Fruit fly (Drosophila melanogaster) whole organism, embryonic: ENCODE results near the gene UGP.

Experiments used
- Abd-B ChIP-seq: fragments of 200-800 bp; sonication (Bioruptor generic); optimal IDR thresholded peaks from 2 replicates; lab custom pipeline; 2018; ENCODE audit warnings: missing biosample characterization, mild to moderate bottlenecking, missing genetic modification characterization, moderate library complexity
- CG12155 ChIP-seq: fragments of 200-800 bp; sonication (Bioruptor generic); optimal IDR thresholded peaks from 3 replicates; lab custom pipeline; 2016; ENCODE audit warnings: missing biosample characterization, missing genetic modification characterization
- CG1647 ChIP-seq: fragments of 200-800 bp; sonication (Bioruptor generic); optimal IDR thresholded peaks from 3 replicates; lab custom pipeline; 2016; ENCODE audit warnings: missing biosample characterization, missing genetic modification characterization
- CG17186 ChIP-seq: fragments of 200-800 bp; sonication (Bioruptor generic); optimal IDR thresholded peaks from 3 replicates; lab custom pipeline; 2017; ENCODE audit warnings: missing biosample characterization, missing genetic modification reagents, missing genetic modification characterization
- CG1792 ChIP-seq: fragments of 200-800 bp; sonication (Bioruptor generic); optimal IDR thresholded peaks from 2 replicates; lab custom pipeline; 2016; ENCODE audit warnings: missing biosample characterization, missing genetic modification characterization
- CG2712 ChIP-seq: fragments of 200-800 bp; optimal IDR thresholded peaks from 3 replicates; lab custom pipeline; 2019; ENCODE audit warnings: missing biosample characterization, mild to moderate bottlenecking, missing genetic modification characterization, moderate library complexity
- CG30431 ChIP-seq: fragments of 200-800 bp; sonication (Bioruptor generic); optimal IDR thresholded peaks from 2 replicates; lab custom pipeline; 2017; ENCODE audit warnings: missing biosample characterization, missing genetic modification characterization
- CG31224 ChIP-seq: fragments of 200-800 bp; sonication (Bioruptor generic); IDR thresholded peaks from 2 replicates; pipeline ENCODE4 v1.3.6; 2022; ENCODE audit warnings: missing biosample characterization, missing genetic modification characterization
- CG31388 ChIP-seq: fragments of 200-800 bp; sonication (Bioruptor generic); optimal IDR thresholded peaks from 2 replicates; lab custom pipeline; 2016; ENCODE audit warnings: missing biosample characterization, missing genetic modification characterization
- CG32767 ChIP-seq: fragments of 200-800 bp; sonication (Bioruptor generic); IDR thresholded peaks from 2 replicates; pipeline ENCODE4 v1.3.6; 2022; ENCODE audit warnings: missing biosample characterization, missing genetic modification characterization
- CG33557 ChIP-seq: fragments of 200-800 bp; sonication (Bioruptor generic); optimal IDR thresholded peaks from 2 replicates; lab custom pipeline; 2019; ENCODE audit warnings: missing biosample characterization, mild to moderate bottlenecking, missing genetic modification characterization, moderate library complexity
- CG34422 ChIP-seq: fragments of 200-800 bp; sonication (Bioruptor generic); IDR thresholded peaks from 3 replicates; pipeline ENCODE4 v1.3.6; 2022; ENCODE audit warnings: missing biosample characterization, missing genetic modification characterization
- CG5953 ChIP-seq: fragments of 200-800 bp; sonication (Bioruptor generic); IDR thresholded peaks from 2 replicates; pipeline ENCODE4 v1.3.6; 2022; ENCODE audit warnings: missing biosample characterization, missing genetic modification characterization
- CG6254 ChIP-seq: fragments of 200-800 bp; sonication (Bioruptor generic); optimal IDR thresholded peaks from 3 replicates; lab custom pipeline; 2017; ENCODE audit warnings: mild to moderate bottlenecking, missing biosample characterization, missing genetic modification reagents, missing genetic modification characterization
- CG7372 ChIP-seq: fragments of 200-800 bp; sonication (Bioruptor generic); IDR thresholded peaks from 2 replicates; pipeline ENCODE4 v1.3.6; 2022; ENCODE audit warnings: missing biosample characterization, missing genetic modification characterization
- CG7928 ChIP-seq: fragments of 200-800 bp; sonication (Bioruptor generic); optimal IDR thresholded peaks from 2 replicates; lab custom pipeline; 2017; ENCODE audit warnings: missing biosample characterization, mild to moderate bottlenecking, missing genetic modification characterization
- CG9215 ChIP-seq: fragments of 200-800 bp; sonication (Bioruptor generic); IDR thresholded peaks from 2 replicates; pipeline ENCODE4 v1.3.6; 2022; ENCODE audit warnings: missing biosample characterization, missing genetic modification characterization
- D19A ChIP-seq: fragments of 200-800 bp; optimal IDR thresholded peaks from 3 replicates; lab custom pipeline; 2019; ENCODE audit warnings: missing biosample characterization, mild to moderate bottlenecking, missing genetic modification characterization, moderate library complexity
- Dbx ChIP-seq: fragments of 200-800 bp; sonication (Bioruptor generic); IDR thresholded peaks from 3 replicates; pipeline ENCODE4 v1.3.6; 2022; ENCODE audit warnings: missing biosample characterization, missing genetic modification characterization
- Dfd ChIP-seq, 2 experiments: fragments of >200 bp; optimal IDR thresholded peaks; 2 replicates each; lab custom pipeline; 2017; ENCODE audit warnings: missing biosample characterization in 2 of 2, missing genetic modification characterization in 2 of 2
- Drgx ChIP-seq: fragments of 200-800 bp; sonication (Bioruptor generic); IDR thresholded peaks from 2 replicates; pipeline ENCODE4 v1.3.6; 2022; ENCODE audit warnings: missing biosample characterization, missing genetic modification characterization
- E2f2 ChIP-seq: fragments of 200-800 bp; sonication (Bioruptor generic); IDR thresholded peaks from 2 replicates; pipeline ENCODE4 v1.3.6; 2022; ENCODE audit warnings: missing biosample characterization, missing genetic modification characterization
- H15 ChIP-seq: fragments of 200-800 bp; sonication (Bioruptor generic); IDR thresholded peaks from 3 replicates; pipeline ENCODE4 v1.3.6; 2022; ENCODE audit warnings: missing biosample characterization, missing genetic modification characterization
- Hand ChIP-seq: fragments of 200-800 bp; sonication (Bioruptor generic); optimal IDR thresholded peaks from 2 replicates; lab custom pipeline; 2017; ENCODE audit warnings: mild to moderate bottlenecking, missing biosample characterization, missing genetic modification reagents, missing genetic modification characterization
- Kr ChIP-seq: fragments of 200-800 bp; sonication (Bioruptor generic); optimal IDR thresholded peaks from 2 replicates; lab custom pipeline; 2017; ENCODE audit warnings: missing biosample characterization, mild to moderate bottlenecking, missing genetic modification characterization
- Myb ChIP-seq: fragments of 200-800 bp; sonication (Bioruptor generic); optimal IDR thresholded peaks from 2 replicates; lab custom pipeline; 2016; ENCODE audit warnings: missing biosample characterization, missing genetic modification characterization
- Oli ChIP-seq: fragments of 200-800 bp; sonication (Bioruptor generic); optimal IDR thresholded peaks from 2 replicates; lab custom pipeline; 2018; ENCODE audit warnings: missing biosample characterization, mild to moderate bottlenecking, missing genetic modification characterization, moderate library complexity
- Pdp1 ChIP-seq, 2 experiments: fragments of 200-800 bp; sonication (Bioruptor generic); optimal IDR thresholded peaks; 3 replicates each; lab custom pipeline; 2016; ENCODE audit warnings: missing biosample characterization in 2 of 2, missing genetic modification characterization in 2 of 2, mild to moderate bottlenecking in 1 of 2, moderate library complexity in 1 of 2
- Ravus ChIP-seq: fragments of 200-800 bp; sonication (Bioruptor generic); IDR thresholded peaks from 2 replicates; pipeline ENCODE4 v1.3.6; 2022; ENCODE audit warnings: missing biosample characterization, missing genetic modification characterization
- bigmax ChIP-seq: fragments of 200-800 bp; sonication (Bioruptor generic); optimal IDR thresholded peaks from 2 replicates; lab custom pipeline; 2018; ENCODE audit warnings: missing biosample characterization, mild to moderate bottlenecking, missing genetic modification characterization
- bsh ChIP-seq, 2 experiments: fragments of 200-800 bp; sonication (Bioruptor generic); optimal IDR thresholded peaks; 2 replicates each; lab custom pipeline; 2017 to 2018; ENCODE audit warnings: mild to moderate bottlenecking in 2 of 2, missing biosample characterization in 2 of 2, missing genetic modification characterization in 2 of 2, moderate library complexity in 1 of 2
- cad ChIP-seq: fragments of >200 bp; optimal IDR thresholded peaks from 2 replicates; lab custom pipeline; 2017; ENCODE audit warnings: missing biosample characterization, missing genetic modification characterization
- disco-r ChIP-seq: fragments of 200-800 bp; sonication (Bioruptor generic); optimal IDR thresholded peaks from 2 replicates; lab custom pipeline; 2016; ENCODE audit warnings: missing biosample characterization, missing genetic modification characterization
- dmrt99B ChIP-seq: fragments of 200-800 bp; sonication (Bioruptor generic); optimal IDR thresholded peaks from 2 replicates; lab custom pipeline; 2018; ENCODE audit warnings: missing biosample characterization, mild to moderate bottlenecking, missing genetic modification characterization, moderate library complexity
- dpn ChIP-seq, 2 experiments: fragments of 200-800 bp; sonication (Bioruptor generic); optimal IDR thresholded peaks; 3 replicates each; lab custom pipeline; 2016; ENCODE audit warnings: missing biosample characterization in 2 of 2, missing genetic modification characterization in 2 of 2
- gsb ChIP-seq: fragments of 200-800 bp; sonication (Bioruptor generic); IDR thresholded peaks from 2 replicates; pipeline ENCODE4 v1.3.6; 2022; ENCODE audit warnings: missing biosample characterization, missing genetic modification characterization
- hbn ChIP-seq: fragments of 200-800 bp; sonication (Bioruptor generic); IDR thresholded peaks from 2 replicates; pipeline ENCODE4 v1.3.6; 2022; ENCODE audit warnings: missing biosample characterization, missing genetic modification characterization; ENCODE audit not compliant: partially characterized antibody
- klu ChIP-seq: fragments of 200-800 bp; sonication (Bioruptor generic); IDR thresholded peaks from 2 replicates; pipeline ENCODE4 v1.3.6; 2022; ENCODE audit warnings: missing biosample characterization, missing genetic modification characterization
- kni ChIP-seq: fragments of 200-800 bp; sonication (Bioruptor generic); optimal IDR thresholded peaks from 3 replicates; lab custom pipeline; 2017; ENCODE audit warnings: mild to moderate bottlenecking, missing biosample characterization, missing genetic modification reagents, missing genetic modification characterization
- lab ChIP-seq: fragments of 200-800 bp; sonication (Bioruptor generic); optimal IDR thresholded peaks from 3 replicates; lab custom pipeline; 2017; ENCODE audit warnings: missing biosample characterization, missing genetic modification characterization, mild to moderate bottlenecking, moderate library complexity, missing genetic modification reagents
- lbe ChIP-seq: fragments of 200-800 bp; sonication (Bioruptor generic); optimal IDR thresholded peaks from 2 replicates; lab custom pipeline; 2016; ENCODE audit warnings: missing biosample characterization, mild to moderate bottlenecking, missing genetic modification characterization
- luna ChIP-seq: fragments of 200-800 bp; sonication (Bioruptor generic); optimal IDR thresholded peaks from 2 replicates; lab custom pipeline; 2016; ENCODE audit warnings: missing biosample characterization, missing genetic modification characterization
- oc ChIP-seq: fragments of 200-800 bp; sonication (Bioruptor generic); optimal IDR thresholded peaks from 2 replicates; lab custom pipeline; 2018; ENCODE audit warnings: missing biosample characterization, mild to moderate bottlenecking, missing genetic modification characterization, moderate library complexity
- sd ChIP-seq: fragments of 200-800 bp; sonication (Bioruptor generic); optimal IDR thresholded peaks from 3 replicates; lab custom pipeline; 2018; ENCODE audit warnings: missing biosample characterization, mild to moderate bottlenecking, missing genetic modification characterization, moderate library complexity
- tin ChIP-seq: fragments of 200-800 bp; sonication (Bioruptor generic); optimal IDR thresholded peaks from 3 replicates; lab custom pipeline; 2016; ENCODE audit warnings: missing biosample characterization, missing genetic modification characterization
- tna ChIP-seq: fragments of 200-800 bp; sonication (Bioruptor generic); IDR thresholded peaks from 2 replicates; pipeline ENCODE4 v1.3.6; 2022; ENCODE audit warnings: missing biosample characterization, missing genetic modification characterization; ENCODE audit not compliant: partially characterized antibody
- trh ChIP-seq: fragments of 200-800 bp; sonication (Bioruptor generic); optimal IDR thresholded peaks from 2 replicates; lab custom pipeline; 2016; ENCODE audit warnings: missing biosample characterization, missing genetic modification characterization
- unc-4 ChIP-seq: fragments of 200-800 bp; sonication (Bioruptor generic); IDR thresholded peaks from 2 replicates; pipeline ENCODE4 v1.3.6; 2022; ENCODE audit warnings: missing biosample characterization, missing genetic modification characterization; ENCODE audit not compliant: partially characterized antibody
- yki ChIP-seq: fragments of >200 bp; optimal IDR thresholded peaks from 3 replicates; lab custom pipeline; 2018
- zfh1 ChIP-seq: fragments of 200-800 bp; sonication (Bioruptor generic); IDR thresholded peaks from 3 replicates; pipeline ENCODE4 v1.3.6; 2022; ENCODE audit warnings: missing biosample characterization, missing genetic modification characterization

UGP gene

dm6 chr3L:9373374-9374004, 14.8 kb upstream of the UGP start (continued):
- TF ChIP-seq E2f2 (GFP tag; lab: Robert Waterston, UW) = peak; percentile 41; the same call in 1 of the 2 replicates
- TF ChIP-seq trh (GFP tag; lab: Kevin White, UChicago) = peak; percentile 14
- peak; percentile 77 for TF ChIP-seq zfh1 (GFP tag; lab: Robert Waterston, UW)
- peak; percentile 38 for TF ChIP-seq CG9215 (GFP tag; lab: Robert Waterston, UW)
- TF ChIP-seq tna = no peak; the same call in 1 of the 2 replicates
- TF ChIP-seq CG2712 (tag; lab: Kevin White, UChicago) = peak; percentile 72
- peak; percentile 74 for TF ChIP-seq lbe (GFP tag; lab: Kevin White, UChicago)
- peak; percentile 72 for TF ChIP-seq Oli (tag; lab: Kevin White, UChicago)
- TF ChIP-seq hbn (GFP tag; lab: Robert Waterston, UW) = no peak
- peak; percentile 69 for TF ChIP-seq yki
- no peak for TF ChIP-seq luna (GFP tag; lab: Kevin White, UChicago)
- peak; percentile 69 for TF ChIP-seq CG5953
- TF ChIP-seq Hand = peak; percentile 67
- TF ChIP-seq CG33557 (GFP tag; lab: Kevin White, UChicago) = peak; percentile 34
- TF ChIP-seq CG12155 = peak; percentile 49
- no peak for TF ChIP-seq Myb (GFP tag; lab: Kevin White, UChicago)
- TF ChIP-seq D19A (tag; lab: Kevin White, UChicago) = peak; percentile 6
- TF ChIP-seq CG7928 (GFP tag; lab: Kevin White, UChicago) = peak; percentile 33
- TF ChIP-seq Dbx = peak; percentile 67; the same call in 2 of the 3 replicates
- TF ChIP-seq CG1647 (GFP tag; lab: Kevin White, UChicago) = no peak
- no peak for TF ChIP-seq CG31388 (GFP tag; lab: Kevin White, UChicago)
- peak; percentile 39 to 81 for TF ChIP-seq bsh (GFP tag; optimal IDR thresholded peaks at IDR 0.05; lab: Kevin White, UChicago)
- TF ChIP-seq CG30431 (GFP tag; lab: Kevin White, UChicago) = no peak
- TF ChIP-seq CG31224 = peak; percentile 40; the same call in 1 of the 2 replicates
- TF ChIP-seq lab (GFP tag; lab: Kevin White, UChicago) = peak; percentile 88
- TF ChIP-seq CG6254 (GFP tag; lab: Kevin White, UChicago) = peak; percentile 71
- TF ChIP-seq gsb = peak; percentile 17; the same call in 1 of the 2 replicates
- TF ChIP-seq disco-r (GFP tag; lab: Kevin White, UChicago) = no peak
- peak; percentile 67; the same call in 1 of the 3 replicates for TF ChIP-seq CG34422 (GFP tag; lab: Robert Waterston, UW)
- TF ChIP-seq klu (GFP tag; lab: Robert Waterston, UW) = no peak
- TF ChIP-seq H15 (GFP tag; lab: Robert Waterston, UW) = peak; percentile 62; the same call in 1 of the 3 replicates
- peak; percentile 88 for TF ChIP-seq Drgx (GFP tag; lab: Robert Waterston, UW)
- peak in 1 of 2 experiments; percentile 43 for TF ChIP-seq dpn (GFP tag; optimal IDR thresholded peaks at IDR 0.05; lab: Kevin White, UChicago)
- TF ChIP-seq oc = peak; percentile 82
- peak; percentile 26; the same call in 1 of the 2 replicates for TF ChIP-seq Ravus (GFP tag; lab: Robert Waterston, UW)
- no peak for TF ChIP-seq Abd-B
- no peak for TF ChIP-seq CG17186 (GFP tag; lab: Kevin White, UChicago)
- no peak for TF ChIP-seq cad (GFP tag; lab: Kevin White, UChicago)
- peak; percentile 54 for TF ChIP-seq unc-4
- TF ChIP-seq Pdp1 (GFP tag; optimal IDR thresholded peaks at IDR 0.05; lab: Kevin White, UChicago) = peak in 1 of 2 experiments; percentile 19
- TF ChIP-seq sd (tag; lab: Kevin White, UChicago) = peak; percentile 66
- TF ChIP-seq kni (GFP tag; lab: Kevin White, UChicago) = no peak
- peak; percentile 43 for TF ChIP-seq tin (GFP tag; lab: Kevin White, UChicago)
- TF ChIP-seq dmrt99B (tag; lab: Kevin White, UChicago) = peak; percentile 78
- TF ChIP-seq Kr (GFP tag; lab: Kevin White, UChicago) = no peak
- no peak for TF ChIP-seq Dfd (GFP tag; optimal IDR thresholded peaks at IDR 0.05; lab: Kevin White, UChicago)
- peak; percentile 76 for TF ChIP-seq CG32767 (GFP tag; lab: Robert Waterston, UW)
- no peak for TF ChIP-seq bigmax (GFP tag; lab: Kevin White, UChicago)
- TF ChIP-seq CG1792 = no peak
- TF ChIP-seq CG7372 = peak; percentile 28; the same call in 1 of the 2 replicates
